Worm (Caenorhabditis elegans) whole organism, midembryonic: Measurements from ENCODE around the gene yif-1.

Experiments used
- flt-1 ChIP-seq: fragments of 200-800 bp; sonication (Bioruptor generic); IDR thresholded peaks from 2 replicates; pipeline ENCODE4 v1.3.6; 2022; ENCODE audit warnings: missing genetic modification characterization, missing compliant biosample characterization
- med-1 ChIP-seq: sonication (generic microtip); optimal IDR thresholded peaks from 2 replicates; lab custom pipeline; 2017; ENCODE audit warnings: missing genetic modification characterization, mild to moderate bottlenecking, missing compliant biosample characterization, antibody characterized with exemption, missing genetic modification reagents; ENCODE audit not compliant: insufficient read depth
- ref-1 ChIP-seq: fragments of 200-800 bp; sonication (Bioruptor generic); conservative IDR thresholded peaks from 2 replicates; pipeline ENCODE4 v1.3.6; 2022; ENCODE audit warnings: missing genetic modification reagents, missing genetic modification characterization, missing compliant biosample characterization
- ztf-29 ChIP-seq: fragments of 200-800 bp; sonication (Bioruptor generic); IDR thresholded peaks from 2 replicates; pipeline ENCODE4 v1.3.6; 2022; ENCODE audit warnings: missing genetic modification reagents, missing genetic modification characterization, missing compliant biosample characterization

- no peak for TF ChIP-seq ztf-29 (GFP tag; lab: Robert Waterston, UW)
- TF ChIP-seq flt-1 (GFP tag; lab: Robert Waterston, UW): no peak
- no peak for TF ChIP-seq ref-1
- TF ChIP-seq med-1 (GFP tag; lab: Kevin White, UChicago): no peak
Observed at ce11 chrV:10019934-10020333, 34.8 kb downstream of the yif-1 start.
